Worm (Caenorhabditis elegans): Measurements from ENCODE around the gene Y67D2.5.

Gene Y67D2.5

DNA sequence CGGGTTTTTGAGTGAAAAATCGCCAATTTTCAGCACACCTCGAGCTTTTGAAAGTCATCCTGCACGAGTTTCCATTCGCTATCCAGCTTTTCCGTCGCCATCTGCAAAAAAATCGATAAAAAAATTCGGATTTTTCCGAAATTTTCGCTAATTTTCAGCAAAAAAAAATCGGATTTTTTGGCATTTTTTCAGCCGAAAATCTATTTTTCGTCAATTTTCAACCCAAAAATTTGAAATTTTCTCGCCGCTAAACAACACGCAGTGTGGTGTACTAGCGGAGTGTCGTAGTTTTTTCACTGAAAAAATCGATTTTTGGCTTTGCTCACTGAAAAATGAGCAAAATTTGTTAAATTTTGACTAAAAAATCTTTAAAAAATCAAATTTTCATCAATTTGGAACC lies 22.2 kb downstream of the Y67D2.5 start, which contains the start of gene tmem-120:
TSS of gene tmem-120 (minus strand) at position 101 of the 400 bp plus-strand sequence.
- TF ChIP-seq ama-1 (optimal IDR thresholded peaks at IDR 0.05) (no peak), zip-5 (tag; optimal IDR thresholded peaks at IDR 0.05) (no peak), C08G9.2 (tag; optimal IDR thresholded peaks at IDR 0.05) (no peak), ahr-1 (tag; optimal IDR thresholded peaks at IDR 0.05) (no peak), unc-55 (GFP tag; optimal IDR thresholded peaks at IDR 0.05) (no peak), ceh-14 (tag; optimal IDR thresholded peaks at IDR 0.05) (no peak), Y22D7AL.16 (tag; optimal IDR thresholded peaks at IDR 0.05) (no peak), lim-6 (tag; optimal IDR thresholded peaks at IDR 0.05) (no peak), che-1 (tag; optimal IDR thresholded peaks at IDR 0.05) (no peak), F13H6.1 (tag; optimal IDR thresholded peaks at IDR 0.05) (no peak), unc-42 (tag; optimal IDR thresholded peaks at IDR 0.05) (no peak), ceh-9 (tag; optimal IDR thresholded peaks at IDR 0.05) (no peak), gmeb-2 (tag; optimal IDR thresholded peaks at IDR 0.05) (no peak), ceh-2 (tag; optimal IDR thresholded peaks at IDR 0.05) (no peak)

DNA sequence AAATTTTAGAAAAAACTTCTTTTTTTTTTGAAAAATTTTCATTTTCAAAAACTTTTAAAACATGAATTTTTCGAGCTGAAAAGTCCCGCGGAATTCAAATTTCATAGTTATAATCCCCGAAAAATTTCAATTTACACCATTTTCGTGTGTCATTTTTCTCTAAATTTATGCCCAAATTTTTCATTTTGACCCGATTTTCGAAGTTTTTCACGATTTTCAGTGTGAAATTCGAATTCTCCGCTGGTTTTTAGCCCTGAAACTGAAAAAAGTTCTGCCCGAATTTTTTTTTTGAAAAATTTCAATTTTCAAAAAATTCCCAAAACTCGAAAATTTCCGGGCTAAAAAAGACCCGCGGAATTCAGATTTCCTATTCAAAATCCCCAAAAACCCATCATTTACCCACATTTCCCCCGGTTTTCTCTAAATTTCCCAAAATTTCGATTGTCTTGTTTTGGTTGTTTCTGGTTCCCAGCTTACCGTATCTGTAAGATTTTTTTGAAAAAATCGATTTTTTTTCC lies 31.2 kb downstream of the Y67D2.5 start:
- TF ChIP-seq ceh-19 (GFP tag; optimal IDR thresholded peaks at IDR 0.05) = no peak
- TF ChIP-seq hlh-6 (tag; optimal IDR thresholded peaks at IDR 0.05) = no peak
- TF ChIP-seq unc-86 (tag; optimal IDR thresholded peaks at IDR 0.05) = no peak
- no peak for TF ChIP-seq unc-55 (GFP tag; optimal IDR thresholded peaks at IDR 0.05)
- TF ChIP-seq sox-4 (tag; optimal IDR thresholded peaks at IDR 0.05) = no peak
- no peak for TF ChIP-seq nhr-232 (tag; optimal IDR thresholded peaks at IDR 0.05)
- no peak for TF ChIP-seq ceh-22 (tag; optimal IDR thresholded peaks at IDR 0.05)
- no peak for TF ChIP-seq ama-1 (optimal IDR thresholded peaks at IDR 0.05)
- no peak for TF ChIP-seq ceh-9 (tag; optimal IDR thresholded peaks at IDR 0.05)
- no peak for TF ChIP-seq ceh-45 (GFP tag; IDR thresholded peaks at IDR 0.05)
- no peak for TF ChIP-seq dve-1 (tag; optimal IDR thresholded peaks at IDR 0.05)
- TF ChIP-seq npax-4 (tag; optimal IDR thresholded peaks at IDR 0.05) = no peak
- no peak for TF ChIP-seq syd-9 (tag; optimal IDR thresholded peaks at IDR 0.05)
- TF ChIP-seq fkh-10 (GFP tag; optimal IDR thresholded peaks at IDR 0.05) = no peak
- TF ChIP-seq ceh-48 (tag; optimal IDR thresholded peaks at IDR 0.05) = no peak
- TF ChIP-seq F13H6.1 (tag; optimal IDR thresholded peaks at IDR 0.05) = no peak
- no peak for TF ChIP-seq T23F11.4 (GFP tag; optimal IDR thresholded peaks at IDR 0.05)
- TF ChIP-seq pqm-1 (tag; optimal IDR thresholded peaks at IDR 0.05) = no peak
- no peak for TF ChIP-seq hlh-8 (tag; optimal IDR thresholded peaks at IDR 0.05)
- TF ChIP-seq lin-11 (tag; optimal IDR thresholded peaks at IDR 0.05) = no peak

DNA sequence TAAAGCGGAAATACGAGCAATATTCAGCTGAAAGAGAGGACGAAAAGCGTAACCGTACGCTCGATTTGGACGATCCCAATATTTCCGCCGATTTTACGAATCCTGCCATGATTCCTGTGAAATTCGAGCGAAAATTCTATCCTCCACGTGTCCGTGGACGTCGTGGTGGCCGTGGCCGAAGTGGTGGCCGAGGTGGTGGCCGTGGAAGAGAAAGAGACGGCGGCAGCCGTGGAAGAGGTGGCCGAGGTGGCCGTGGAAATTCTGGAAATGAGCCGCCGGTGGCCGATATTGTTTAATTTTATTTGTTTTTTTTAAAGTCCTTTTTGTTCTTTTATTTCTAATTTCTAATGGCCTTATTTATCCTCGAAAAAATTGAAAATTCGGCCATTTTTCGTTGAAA lies 31.8 kb downstream of the Y67D2.5 start:
- TF ChIP-seq T23F11.4 (GFP tag; optimal IDR thresholded peaks at IDR 0.05) (no peak), gmeb-2 (tag; optimal IDR thresholded peaks at IDR 0.05) (no peak), ceh-31 (tag; optimal IDR thresholded peaks at IDR 0.05) (no peak), ceh-48 (tag; optimal IDR thresholded peaks at IDR 0.05) (no peak), unc-86 (tag; optimal IDR thresholded peaks at IDR 0.05) (no peak), dve-1 (tag; optimal IDR thresholded peaks at IDR 0.05) (no peak), F13H6.1 (tag; optimal IDR thresholded peaks at IDR 0.05) (no peak), tbx-2 (tag; optimal IDR thresholded peaks at IDR 0.05) (peak; percentile 15)

DNA sequence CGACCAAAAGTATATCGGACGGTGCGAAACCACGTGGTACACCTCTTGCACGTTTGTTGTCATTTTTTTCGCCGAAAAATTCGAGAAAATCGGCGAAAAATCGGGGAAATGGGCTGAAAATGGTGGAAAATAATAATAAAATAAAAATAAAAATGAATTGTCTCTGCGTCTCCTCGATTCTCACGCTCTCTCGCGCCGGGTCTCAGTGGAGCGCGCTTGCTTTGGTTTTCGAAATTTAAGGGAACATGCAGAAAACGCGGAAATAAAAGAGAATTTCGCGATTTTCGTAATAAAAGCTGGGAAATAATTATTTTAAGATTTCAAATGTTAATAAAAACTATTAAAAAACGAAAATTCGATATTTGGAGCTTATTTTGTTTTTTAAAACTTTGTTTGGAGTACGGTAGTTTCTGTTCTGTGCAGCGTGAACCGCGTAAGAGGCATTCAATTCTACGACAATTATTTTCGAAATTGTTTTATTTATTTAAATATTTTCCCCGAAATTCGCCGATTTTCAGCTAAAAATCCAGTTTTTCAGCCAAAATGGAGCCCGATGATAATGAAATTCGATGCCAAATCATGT lies 44.1 kb downstream of the Y67D2.5 start, which contains the start of the genes ave-1 and M01G5.1:
TSS of gene ave-1 (minus strand) at position 113 of the 583 bp plus-strand sequence.
TSS of gene M01G5.1 (plus strand) at position 539 of the 583 bp plus-strand sequence.
- TF ChIP-seq ceh-45 (GFP tag; IDR thresholded peaks at IDR 0.05) (no peak), nfya-1 (tag; optimal IDR thresholded peaks at IDR 0.05) (peak; percentile 37), lin-11 (tag; optimal IDR thresholded peaks at IDR 0.05) (no peak), pha-2 (tag; optimal IDR thresholded peaks at IDR 0.05) (no peak), ceh-24 (tag; optimal IDR thresholded peaks at IDR 0.05) (no peak), unc-42 (tag; optimal IDR thresholded peaks at IDR 0.05) (peak; percentile 72), ref-2 (tag; optimal IDR thresholded peaks at IDR 0.05) (no peak)
